Fruit fly (Drosophila melanogaster): Measurements from ENCODE around the gene hh.
A peak's percentile ranks its signal among the peaks of the same experiment; 100 is the strongest.

Gene hh

DNA sequence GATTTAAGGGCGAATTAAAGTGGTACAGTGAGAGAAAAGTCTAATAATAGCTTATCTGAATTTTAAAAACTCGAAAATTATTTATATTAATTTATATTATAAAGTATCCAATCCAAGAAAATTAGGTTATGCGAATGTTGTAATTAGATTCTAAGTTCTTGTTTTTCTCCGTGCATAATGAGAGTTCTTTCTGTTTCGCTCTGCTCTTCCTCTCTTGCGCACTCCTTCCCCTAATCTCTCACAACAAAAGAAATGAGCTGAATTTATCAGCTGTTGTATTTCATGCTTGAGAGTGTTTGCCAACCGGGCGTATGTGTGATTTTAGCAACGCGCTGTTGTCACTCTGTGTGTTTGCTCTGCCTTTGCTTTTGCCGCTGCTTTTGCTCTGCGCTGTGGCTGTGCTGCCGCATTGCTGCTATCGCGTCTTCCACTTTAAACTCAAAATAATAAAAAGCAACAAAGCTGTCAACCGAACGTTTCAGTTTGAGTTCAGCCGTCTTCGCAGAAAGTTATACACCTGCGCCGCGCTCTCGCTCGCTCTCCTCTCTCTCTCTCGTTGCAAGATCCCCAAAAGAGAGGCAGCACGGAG lies 31.8 kb upstream of the hh start, which contains the start of gene CG46310 (continued):
- TF ChIP-seq bowl (GFP tag; IDR thresholded peaks at IDR 0.05) (no peak), HLHmδ (GFP tag; optimal IDR thresholded peaks at IDR 0.05) (no peak), Blimp-1 (GFP tag; optimal IDR thresholded peaks at IDR 0.05) (peak; percentile 68), chif (GFP tag; optimal IDR thresholded peaks at IDR 0.05) (no peak), caup (GFP tag; optimal IDR thresholded peaks at IDR 0.05; ENCODE audit: severe bottlenecking) (peak; percentile 70), CkIIα-i1 (GFP tag; IDR thresholded peaks at IDR 0.05) (0 out of 2 replicates have a peak, but pooled peaks have one; percentile 6), CG10209 (GFP tag; optimal IDR thresholded peaks at IDR 0.05) (peak; percentile 65), CG17802 (tag; optimal IDR thresholded peaks at IDR 0.05) (no peak), HmgD (GFP tag; optimal IDR thresholded peaks at IDR 0.05) (no peak), org-1 (GFP tag; optimal IDR thresholded peaks at IDR 0.05) (peak; percentile 74), seq (GFP tag; IDR thresholded peaks at IDR 0.05) (peak; percentile 43; the same call in 1 of the 2 replicates), shn (GFP tag; optimal IDR thresholded peaks at IDR 0.05) (peak; percentile 0), ato (GFP tag; IDR thresholded peaks at IDR 0.05; ENCODE audit: partially characterized antibody) (no peak), MESR4 (GFP tag; optimal IDR thresholded peaks at IDR 0.05) (no peak), H15 (GFP tag; IDR thresholded peaks at IDR 0.05) (peak; percentile 80), slp2 (GFP tag; optimal IDR thresholded peaks at IDR 0.05) (no peak), Hmr (GFP tag; optimal IDR thresholded peaks at IDR 0.05) (peak; percentile 89), CG12391 (tag; optimal IDR thresholded peaks at IDR 0.05) (peak; percentile 69), jing (GFP tag; optimal IDR thresholded peaks at IDR 0.05) (no peak), E2f1 (GFP tag; IDR thresholded peaks at IDR 0.05) (peak; percentile 84), CG31441 (GFP tag; IDR thresholded peaks at IDR 0.05) (peak; percentile 85), NfI (GFP tag; optimal IDR thresholded peaks at IDR 0.05) (peak; percentile 39), maf-S (GFP tag; optimal IDR thresholded peaks at IDR 0.05) (no peak), CTCF (GFP tag; optimal IDR thresholded peaks at IDR 0.05) (no peak), prd (optimal IDR thresholded peaks at IDR 0.05) (no peak), prd (GFP tag; IDR thresholded peaks at IDR 0.05) (peak; percentile 86), Hr51 (GFP tag; optimal IDR thresholded peaks at IDR 0.05) (peak in 1 of 2 experiments; percentile 70), gcm2 (GFP tag; optimal IDR thresholded peaks at IDR 0.05) (no peak), lilli (GFP tag; optimal IDR thresholded peaks at IDR 0.05) (peak; percentile 10), Sox100B (GFP tag; optimal IDR thresholded peaks at IDR 0.05) (peak; percentile 56), h (optimal IDR thresholded peaks at IDR 0.05) (no peak), trem (tag; optimal IDR thresholded peaks at IDR 0.05) (peak; percentile 3), tx (GFP tag; optimal IDR thresholded peaks at IDR 0.05) (no peak), emc (GFP tag; optimal IDR thresholded peaks at IDR 0.05) (no peak), luna (GFP tag; optimal IDR thresholded peaks at IDR 0.05) (no peak), az2 (GFP tag; optimal IDR thresholded peaks at IDR 0.05) (peak; percentile 55), CG4820 (GFP tag; optimal IDR thresholded peaks at IDR 0.05) (peak; percentile 25), CG17186 (GFP tag; optimal IDR thresholded peaks at IDR 0.05) (no peak), sd (tag; optimal IDR thresholded peaks at IDR 0.05) (peak; percentile 37), CG12299 (tag; optimal IDR thresholded peaks at IDR 0.05) (peak; percentile 61), br (optimal IDR thresholded peaks at IDR 0.05) (no peak), CG17361 (GFP tag; IDR thresholded peaks at IDR 0.05) (peak; percentile 88), fru (optimal IDR thresholded peaks at IDR 0.05) (no peak), ham (GFP tag; IDR thresholded peaks at IDR 0.05) (peak; percentile 60; the same call in 1 of the 2 replicates), corto (GFP tag; optimal IDR thresholded peaks at IDR 0.05) (peak; percentile 86), sim (GFP tag; IDR thresholded peaks at IDR 0.05) (peak; percentile 62; the same call in 1 of the 2 replicates), CG8290 (GFP tag; optimal IDR thresholded peaks at IDR 0.05) (peak; percentile 41), CG8290 (tag; optimal IDR thresholded peaks at IDR 0.05) (peak in 1 of 2 experiments; percentile 67), HLH4C (GFP tag; IDR thresholded peaks at IDR 0.05; ENCODE audit: partially characterized antibody) (no peak), CG7357 (GFP tag; IDR thresholded peaks at IDR 0.05) (peak; percentile 76), bigmax (GFP tag; optimal IDR thresholded peaks at IDR 0.05) (no peak), ase (GFP tag; IDR thresholded peaks at IDR 0.05) (peak; percentile 80; the same call in 2 of the 3 replicates)

All from whole organism, embryonic.